Fruit fly (Drosophila melanogaster) whole organism, pupa: ENCODE measurements around the gene CG33270.

Experiments used
- CG10348 ChIP-seq: fragments of 200-800 bp; sonication (Bioruptor generic); IDR thresholded peaks from 2 replicates; pipeline ENCODE4 v1.3.6; 2022; ENCODE audit warnings: missing biosample characterization, missing genetic modification characterization
- CG14655 ChIP-seq: fragments of 200-800 bp; sonication (Bioruptor generic); optimal IDR thresholded peaks from 3 replicates; lab custom pipeline; 2017; ENCODE audit warnings: mild to moderate bottlenecking, missing biosample characterization, missing genetic modification reagents, missing genetic modification characterization
- CG15710 ChIP-seq: fragments of 200-800 bp; sonication (Bioruptor generic); optimal IDR thresholded peaks from 2 replicates; lab custom pipeline; 2018; ENCODE audit warnings: missing biosample characterization, mild to moderate bottlenecking, missing genetic modification characterization, moderate library complexity
- CG8301 ChIP-seq: fragments of 200-800 bp; sonication (Bioruptor generic); optimal IDR thresholded peaks from 2 replicates; lab custom pipeline; 2018; ENCODE audit warnings: missing biosample characterization, mild to moderate bottlenecking, missing genetic modification characterization
- D1 ChIP-seq: fragments of 200-800 bp; sonication (Bioruptor generic); optimal IDR thresholded peaks from 2 replicates; lab custom pipeline; 2018; ENCODE audit warnings: missing biosample characterization, mild to moderate bottlenecking, missing genetic modification characterization, moderate library complexity
- Pif1A ChIP-seq: fragments of 200-800 bp; sonication (Bioruptor generic); optimal IDR thresholded peaks from 3 replicates; lab custom pipeline; 2016; ENCODE audit warnings: missing biosample characterization, missing genetic modification characterization

DNA sequence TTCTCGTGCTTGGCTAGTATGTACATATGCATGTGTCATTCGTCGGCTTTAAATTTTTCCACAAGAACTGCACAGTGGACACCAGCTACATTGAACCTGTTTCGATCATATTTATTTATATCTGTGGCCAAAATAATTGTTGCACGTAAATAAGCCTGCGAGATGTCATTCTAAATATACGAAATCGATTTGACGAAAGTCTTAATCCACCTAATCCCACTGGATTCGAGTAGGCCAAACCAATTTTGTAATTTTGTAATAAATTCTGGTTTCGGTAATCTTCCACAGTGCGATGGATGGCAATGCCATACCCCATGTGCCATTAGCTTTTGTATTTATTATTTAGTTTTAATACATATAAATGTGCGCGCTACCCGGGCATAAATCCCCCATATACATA lies 35.5 kb downstream of the CG33270 start:
- no peak for TF ChIP-seq D1 (tag; lab: Kevin White, UChicago)
- TF ChIP-seq CG8301 (tag; lab: Kevin White, UChicago): no peak
- TF ChIP-seq CG15710 (tag; lab: Kevin White, UChicago): no peak
- TF ChIP-seq CG10348: no peak
- TF ChIP-seq CG14655 (GFP tag; lab: Kevin White, UChicago): no peak
- no peak for TF ChIP-seq Pif1A
